Fruit fly (Drosophila melanogaster): ENCODE measurements around the gene Bre1.

Bre1 gene

DNA sequence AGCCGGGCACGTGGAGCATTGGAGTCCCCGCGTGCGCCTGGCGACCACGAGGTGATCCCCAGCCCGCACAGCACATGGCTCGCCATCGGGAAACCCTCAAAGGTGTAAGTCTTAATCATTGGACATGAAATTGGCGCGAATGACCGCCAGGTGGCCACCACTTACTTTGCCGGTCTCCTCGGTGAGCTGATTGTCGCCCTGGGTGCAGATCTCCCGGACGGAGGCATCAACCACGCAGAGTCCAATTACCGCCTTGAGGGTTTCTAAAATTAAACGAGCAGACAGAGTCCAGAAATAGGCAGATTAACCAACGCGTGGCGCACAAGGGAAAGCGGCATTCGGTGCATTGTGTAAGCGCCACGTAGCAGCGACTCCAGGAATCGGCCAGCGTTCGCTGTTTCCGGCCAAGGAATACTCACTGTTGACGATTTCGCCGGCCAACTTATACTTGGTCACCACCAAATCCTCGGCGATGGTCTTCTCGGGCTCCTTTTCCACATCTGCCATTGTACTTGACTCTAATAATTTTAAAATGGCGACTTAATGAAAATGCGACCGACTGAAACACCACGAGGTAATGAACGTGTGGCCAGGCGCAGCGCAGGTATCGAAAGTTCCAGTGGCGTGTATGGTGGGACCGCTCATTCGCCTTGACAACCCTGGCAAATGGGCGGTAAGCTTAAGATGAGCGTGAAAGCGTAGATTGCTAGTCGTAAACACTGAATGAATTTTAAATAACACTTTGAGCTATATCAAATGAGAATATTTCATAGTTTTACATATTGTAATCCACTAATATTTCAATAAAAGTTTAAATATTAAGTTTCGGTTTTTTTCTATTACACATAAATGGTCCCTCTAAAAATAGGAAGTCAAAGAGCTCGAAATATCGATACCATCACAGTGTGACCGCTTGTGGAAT, 28.8 kb downstream of the Bre1 start, which contains the start of gene CG10576 (continued):
- TF ChIP-seq grn (GFP tag; optimal IDR thresholded peaks at IDR 0.05) (no peak), Hsf (GFP tag; optimal IDR thresholded peaks at IDR 0.05) (peak; percentile 9), CG17328 (GFP tag; IDR thresholded peaks at IDR 0.05) (0 out of 2 replicates have a peak, but pooled peaks have one; percentile 16), sd (tag; optimal IDR thresholded peaks at IDR 0.05) (no peak), Nf-YC (tag; optimal IDR thresholded peaks at IDR 0.05) (no peak), HLH4C (GFP tag; IDR thresholded peaks at IDR 0.05; ENCODE audit: partially characterized antibody) (0 out of 3 replicates have a peak, but pooled peaks have one; percentile 36), chn (GFP tag; optimal IDR thresholded peaks at IDR 0.05) (no peak), CG17802 (tag; optimal IDR thresholded peaks at IDR 0.05) (no peak), Gsc (GFP tag; IDR thresholded peaks at IDR 0.05) (no peak), onecut (GFP tag; IDR thresholded peaks at IDR 0.05) (no peak), sqz (GFP tag; optimal IDR thresholded peaks at IDR 0.05) (no peak), CG4360 (GFP tag; IDR thresholded peaks at IDR 0.05) (no peak), CG9817 (tag; optimal IDR thresholded peaks at IDR 0.05) (no peak), ewg (GFP tag; optimal IDR thresholded peaks at IDR 0.05) (no peak), repo (GFP tag; optimal IDR thresholded peaks at IDR 0.05) (no peak), Atf3 (GFP tag; optimal IDR thresholded peaks at IDR 0.05) (no peak), az2 (GFP tag; optimal IDR thresholded peaks at IDR 0.05) (no peak), CG8388 (GFP tag; optimal IDR thresholded peaks at IDR 0.05) (no peak), ara (GFP tag; IDR thresholded peaks at IDR 0.05) (no peak), CG12391 (tag; optimal IDR thresholded peaks at IDR 0.05) (no peak), CG12219 (GFP tag; optimal IDR thresholded peaks at IDR 0.05) (no peak), ase (GFP tag; IDR thresholded peaks at IDR 0.05) (no peak), CG15696 (tag; optimal IDR thresholded peaks at IDR 0.05) (no peak), CG14667 (GFP tag; IDR thresholded peaks at IDR 0.05) (no peak), Nf-YB (GFP tag; optimal IDR thresholded peaks at IDR 0.05) (no peak), CG17385 (GFP tag; optimal IDR thresholded peaks at IDR 0.05) (no peak), CG9215 (GFP tag; IDR thresholded peaks at IDR 0.05) (no peak), CG10979 (tag; optimal IDR thresholded peaks at IDR 0.05) (peak; percentile 13), CG3281 (GFP tag; optimal IDR thresholded peaks at IDR 0.05) (no peak), CG1647 (GFP tag; optimal IDR thresholded peaks at IDR 0.05) (no peak), HLH3B (GFP tag; IDR thresholded peaks at IDR 0.05) (no peak), HmgD (GFP tag; optimal IDR thresholded peaks at IDR 0.05) (no peak), stwl (tag; optimal IDR thresholded peaks at IDR 0.05) (no peak), CG13123 (GFP tag; optimal IDR thresholded peaks at IDR 0.05) (no peak), Ssrp (tag; optimal IDR thresholded peaks at IDR 0.05) (no peak), NfI (GFP tag; optimal IDR thresholded peaks at IDR 0.05) (no peak), Bdp1 (GFP tag; optimal IDR thresholded peaks at IDR 0.05) (no peak), Poxn (GFP tag; IDR thresholded peaks at IDR 0.05) (no peak), lbe (GFP tag; optimal IDR thresholded peaks at IDR 0.05) (no peak), CG43689 (GFP tag; IDR thresholded peaks at IDR 0.05) (no peak), CG31224 (GFP tag; IDR thresholded peaks at IDR 0.05) (no peak), Mad (GFP tag; optimal IDR thresholded peaks at IDR 0.05) (no peak), CG11560 (tag; IDR thresholded peaks at IDR 0.05) (no peak), toy (GFP tag; IDR thresholded peaks at IDR 0.05) (no peak), pum (GFP tag; optimal IDR thresholded peaks at IDR 0.05) (no peak), CG7372 (GFP tag; IDR thresholded peaks at IDR 0.05) (no peak), CG17361 (GFP tag; IDR thresholded peaks at IDR 0.05) (no peak), pb (GFP tag; optimal IDR thresholded peaks at IDR 0.05) (no peak), ind (GFP tag; optimal IDR thresholded peaks at IDR 0.05) (no peak), Doc3 (GFP tag; IDR thresholded peaks at IDR 0.05; ENCODE audit: partially characterized antibody) (peak; percentile 46; the same call in 1 of the 3 replicates)

Measured in whole organism, embryonic.